Fruit fly (Drosophila melanogaster) whole organism: ENCODE measurements around the gene Arl6IP1.

Source experiments
- CG8478 ChIP-seq: fragments of >200 bp; optimal IDR thresholded peaks from 2 replicates; lab custom pipeline; 2018; ENCODE audit warnings: inconsistent platforms
- EcR ChIP-seq, 2 experiments: fragments of >200 bp; optimal IDR thresholded peaks; 2 replicates each; lab custom pipeline; 2017; ENCODE audit warnings: missing biosample characterization in 2 of 2, missing genetic modification characterization in 2 of 2, missing genetic modification reagents in 2 of 2
- psq ChIP-seq: fragments of >200 bp; optimal IDR thresholded peaks from 2 replicates; lab custom pipeline; 2017

DNA sequence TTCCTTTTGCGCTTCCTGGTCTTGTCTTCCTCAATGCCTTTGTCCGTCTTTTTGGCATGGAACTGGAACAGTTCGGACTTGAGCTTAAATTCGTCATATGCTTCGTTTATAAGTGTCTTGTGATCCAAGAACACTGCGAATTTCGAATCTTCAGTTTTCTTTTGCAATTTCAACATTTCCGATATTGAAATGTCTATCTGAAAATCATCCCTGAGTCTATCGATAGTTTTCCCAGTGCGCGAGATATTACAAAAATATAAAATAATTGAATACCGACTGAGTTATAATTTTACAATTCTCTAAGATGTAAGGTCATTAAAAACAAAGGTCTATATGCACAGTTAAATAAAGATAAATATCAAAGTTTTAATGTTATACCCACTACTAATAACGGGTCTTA lies 7.5 kb downstream of the Arl6IP1 start, which contains the start of gene Mettl4:
- TF ChIP-seq CG8478, result no peak
- no peak for TF ChIP-seq psq (lab: Kevin White, UChicago)
- TF ChIP-seq EcR (GFP tag; optimal IDR thresholded peaks at IDR 0.05; lab: Kevin White, UChicago), result no peak
